Fruit fly (Drosophila melanogaster): ENCODE measurements around the gene CG1486.

dm6 chrX:21365421-21365820 lies 41.6 kb downstream of the CG1486 start:
- TF ChIP-seq CTCF (optimal IDR thresholded peaks at IDR 0.05) (no peak), CG8478 (optimal IDR thresholded peaks at IDR 0.05) (no peak)
